Worm (Caenorhabditis elegans): ENCODE data around the gene C56G2.15.

DNA sequence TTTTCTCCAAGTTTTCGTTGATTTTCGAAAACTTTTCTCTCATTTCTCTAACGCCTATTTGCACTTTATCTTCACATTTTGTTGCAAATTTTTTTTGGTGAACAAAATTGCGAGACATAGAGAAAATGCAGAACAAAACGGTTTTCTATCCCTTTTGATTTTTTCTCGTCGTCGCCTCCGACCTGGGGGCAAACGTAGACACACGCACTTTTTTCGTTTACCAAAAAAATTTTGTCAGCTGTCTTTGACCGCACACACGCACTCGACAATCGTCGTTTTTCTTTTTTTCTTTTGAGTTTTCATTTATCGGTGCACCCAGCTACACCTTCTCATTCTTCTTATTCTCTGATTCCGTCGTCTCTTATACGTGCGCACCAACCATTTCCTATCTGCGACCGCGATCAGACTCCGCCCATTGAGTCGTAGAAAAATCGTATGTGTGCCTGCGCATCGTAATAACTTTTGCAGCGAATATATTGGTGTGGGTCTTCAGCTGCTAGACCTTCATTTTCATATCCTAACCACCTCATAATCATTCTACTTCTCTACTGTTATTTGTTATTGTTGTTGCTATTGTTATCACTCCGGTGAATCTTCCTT, 5.3 kb downstream of the C56G2.15 start:
- TF ChIP-seq fkh-10 (GFP tag; optimal IDR thresholded peaks at IDR 0.05) (no peak), ceh-48 (tag; optimal IDR thresholded peaks at IDR 0.05) (no peak), T23F11.4 (GFP tag; optimal IDR thresholded peaks at IDR 0.05) (no peak), unc-86 (tag; optimal IDR thresholded peaks at IDR 0.05) (no peak)
